Worm (Caenorhabditis elegans) whole organism, young adult: ENCODE data around the gene H14A12.3.

Experiments used
- B0019.2 ChIP-seq: fragments of 200-800 bp; sonication (Bioruptor generic); conservative IDR thresholded peaks from 2 replicates; pipeline ENCODE4 v1.3.6; 2022; ENCODE audit warnings: missing genetic modification reagents, missing genetic modification characterization, missing compliant biosample characterization
- B0035.1 ChIP-seq: sonication (generic microtip); optimal IDR thresholded peaks from 2 replicates; lab custom pipeline; 2016; ENCODE audit warnings: missing genetic modification characterization, mild to moderate bottlenecking, missing compliant biosample characterization, missing genotype, missing genetic modification reagents
- B0336.3 ChIP-seq: fragments of 200-800 bp; sonication (Bioruptor generic); IDR thresholded peaks from 2 replicates; pipeline ENCODE4 v1.3.6; 2022; ENCODE audit warnings: missing genetic modification characterization, missing compliant biosample characterization
- C17E4.6 ChIP-seq: fragments of 200-800 bp; sonication (Bioruptor generic); IDR thresholded peaks from 2 replicates; pipeline ENCODE4 v1.3.6; 2022; ENCODE audit warnings: missing genetic modification reagents, missing genetic modification characterization, missing compliant biosample characterization
- D2030.7 ChIP-seq: fragments of 200-800 bp; sonication (Bioruptor generic); IDR thresholded peaks from 2 replicates; pipeline ENCODE4 v1.3.6; 2022; ENCODE audit warnings: missing genetic modification reagents, missing genetic modification characterization, missing compliant biosample characterization
- F23B12.7 ChIP-seq: sonication (generic microtip); optimal IDR thresholded peaks from 2 replicates; lab custom pipeline; 2017; ENCODE audit warnings: missing genetic modification characterization, mild to moderate bottlenecking, missing compliant biosample characterization, antibody characterized with exemption, moderate library complexity; ENCODE audit not compliant: insufficient read depth
- F33H1.4 ChIP-seq: fragments of 200-800 bp; sonication (Bioruptor generic); IDR thresholded peaks from 2 replicates; pipeline ENCODE4 v1.3.6; 2022; ENCODE audit warnings: missing genetic modification reagents, missing genetic modification characterization, missing compliant biosample characterization
- F37B4.10 ChIP-seq: fragments of 200-800 bp; sonication (Bioruptor generic); IDR thresholded peaks from 2 replicates; pipeline ENCODE4 v1.3.6; 2022; ENCODE audit warnings: missing genetic modification characterization, missing compliant biosample characterization
- F52B5.7 ChIP-seq: sonication (generic microtip); optimal IDR thresholded peaks from 2 replicates; lab custom pipeline; 2016; ENCODE audit warnings: mild to moderate bottlenecking, missing genetic modification characterization, missing compliant biosample characterization
- K12H6.12 ChIP-seq: fragments of 200-800 bp; sonication (Bioruptor generic); optimal IDR thresholded peaks from 2 replicates; lab custom pipeline; 2018; ENCODE audit warnings: mild to moderate bottlenecking, missing genetic modification characterization, missing compliant biosample characterization
- Y53G8AR.9 ChIP-seq: fragments of 200-800 bp; sonication (Bioruptor generic); conservative IDR thresholded peaks from 2 replicates; pipeline ENCODE4 v1.3.6; 2022; ENCODE audit warnings: missing genetic modification reagents, missing genetic modification characterization, missing compliant biosample characterization
- aptf-2 ChIP-seq: fragments of 200-800 bp; sonication (Bioruptor generic); conservative IDR thresholded peaks from 2 replicates; pipeline ENCODE4 v1.3.6; 2022; ENCODE audit warnings: missing genetic modification reagents, missing genetic modification characterization, missing compliant biosample characterization
- atf-7 ChIP-seq: sonication (generic microtip); optimal IDR thresholded peaks from 2 replicates; lab custom pipeline; 2017; ENCODE audit warnings: mild to moderate bottlenecking, missing genetic modification characterization, missing compliant biosample characterization
- attf-5 ChIP-seq: fragments of 200-800 bp; sonication (Bioruptor generic); optimal IDR thresholded peaks from 2 replicates; lab custom pipeline; 2018; ENCODE audit warnings: mild to moderate bottlenecking, missing genetic modification characterization, missing compliant biosample characterization
- bed-1 ChIP-seq: fragments of 200-800 bp; sonication (Bioruptor generic); IDR thresholded peaks from 2 replicates; pipeline ENCODE4 v1.3.6; 2022; ENCODE audit warnings: missing genetic modification reagents, missing genetic modification characterization, missing compliant biosample characterization
- cebp-2 ChIP-seq: fragments of 200-800 bp; sonication (Bioruptor generic); IDR thresholded peaks from 2 replicates; pipeline ENCODE4 v1.3.6; 2022; ENCODE audit warnings: missing genetic modification characterization, missing compliant biosample characterization
- ceh-100 ChIP-seq: fragments of 200-800 bp; sonication (Bioruptor generic); IDR thresholded peaks from 2 replicates; pipeline ENCODE4 v1.3.6; 2022; ENCODE audit warnings: missing genetic modification reagents, missing genetic modification characterization, missing compliant biosample characterization
- ceh-58 ChIP-seq: fragments of 200-800 bp; sonication (Bioruptor generic); IDR thresholded peaks from 2 replicates; pipeline ENCODE4 v1.3.6; 2022; ENCODE audit warnings: missing genetic modification characterization, missing compliant biosample characterization
- ceh-79 ChIP-seq: sonication (generic microtip); optimal IDR thresholded peaks from 2 replicates; lab custom pipeline; 2017; ENCODE audit warnings: mild to moderate bottlenecking, missing genetic modification characterization, missing compliant biosample characterization
- ceh-91 ChIP-seq: fragments of 200-800 bp; sonication (Bioruptor generic); IDR thresholded peaks from 2 replicates; pipeline ENCODE4 v1.3.6; 2022; ENCODE audit warnings: missing genetic modification reagents, missing genetic modification characterization, missing compliant biosample characterization
- dox-1 ChIP-seq: fragments of 200-800 bp; sonication (Bioruptor generic); IDR thresholded peaks from 2 replicates; pipeline ENCODE4 v1.3.6; 2022; ENCODE audit warnings: missing genetic modification reagents, missing genetic modification characterization, missing compliant biosample characterization
- dpff-1 ChIP-seq: sonication (generic microtip); optimal IDR thresholded peaks from 2 replicates; lab custom pipeline; 2017; ENCODE audit warnings: mild to moderate bottlenecking, missing genetic modification characterization, missing compliant biosample characterization
- egl-44 ChIP-seq: fragments of 200-800 bp; sonication (Bioruptor generic); IDR thresholded peaks from 2 replicates; pipeline ENCODE4 v1.3.6; 2022; ENCODE audit warnings: missing genetic modification reagents, missing genetic modification characterization, missing compliant biosample characterization
- egrh-3 ChIP-seq: fragments of 200-800 bp; sonication (Bioruptor generic); IDR thresholded peaks from 2 replicates; pipeline ENCODE4 v1.3.6; 2022; ENCODE audit warnings: missing genetic modification reagents, missing genetic modification characterization, missing compliant biosample characterization
- ekl-4 ChIP-seq: fragments of 200-800 bp; sonication (Bioruptor generic); IDR thresholded peaks from 2 replicates; pipeline ENCODE4 v1.3.6; 2022; ENCODE audit warnings: missing genetic modification reagents, missing genetic modification characterization, missing compliant biosample characterization
- ets-4 ChIP-seq: fragments of 200-800 bp; sonication (Bioruptor generic); optimal IDR thresholded peaks from 2 replicates; lab custom pipeline; 2018; ENCODE audit warnings: mild to moderate bottlenecking, missing genetic modification characterization, missing compliant biosample characterization
- fkh-3 ChIP-seq: sonication (generic microtip); optimal IDR thresholded peaks from 2 replicates; lab custom pipeline; 2016; ENCODE audit warnings: mild to moderate bottlenecking, missing genetic modification characterization, missing compliant biosample characterization
- gei-17 ChIP-seq: fragments of 200-800 bp; sonication (Bioruptor generic); optimal IDR thresholded peaks from 2 replicates; lab custom pipeline; 2018; ENCODE audit warnings: mild to moderate bottlenecking, missing genetic modification characterization, missing compliant biosample characterization
- hlh-26 ChIP-seq: fragments of 200-800 bp; sonication (Bioruptor generic); conservative IDR thresholded peaks from 2 replicates; pipeline ENCODE4 v1.3.6; 2022; ENCODE audit warnings: missing genetic modification reagents, missing genetic modification characterization, missing compliant biosample characterization
- hmg-1.2 ChIP-seq: fragments of 200-800 bp; sonication (Bioruptor generic); IDR thresholded peaks from 2 replicates; pipeline ENCODE4 v1.3.6; 2022; ENCODE audit warnings: missing genetic modification reagents, missing genetic modification characterization, missing compliant biosample characterization
- hmg-20 ChIP-seq: fragments of 200-800 bp; sonication (Bioruptor generic); IDR thresholded peaks from 2 replicates; pipeline ENCODE4 v1.3.6; 2022; ENCODE audit warnings: missing genetic modification reagents, missing genetic modification characterization, missing compliant biosample characterization
- hsf-1 ChIP-seq: fragments of 200-800 bp; sonication (Bioruptor generic); IDR thresholded peaks from 2 replicates; pipeline ENCODE4 v1.3.6; 2022; ENCODE audit warnings: missing genetic modification reagents, missing genetic modification characterization, missing compliant biosample characterization
- lsl-1 ChIP-seq: fragments of 200-800 bp; sonication (Bioruptor generic); optimal IDR thresholded peaks from 2 replicates; lab custom pipeline; 2018; ENCODE audit warnings: mild to moderate bottlenecking, missing genetic modification characterization, moderate library complexity, missing compliant biosample characterization
- madf-10 ChIP-seq: sonication (generic microtip); optimal IDR thresholded peaks from 2 replicates; lab custom pipeline; 2016; ENCODE audit warnings: mild to moderate bottlenecking, missing genetic modification characterization, missing compliant biosample characterization
- nfya-1 ChIP-seq: sonication (generic microtip); optimal IDR thresholded peaks from 2 replicates; lab custom pipeline; 2017; ENCODE audit warnings: antibody characterized with exemption, missing compliant biosample characterization, missing genetic modification characterization, borderline replicate concordance; ENCODE audit not compliant: insufficient read depth
- nhr-90 ChIP-seq: sonication (generic microtip); optimal IDR thresholded peaks from 2 replicates; lab custom pipeline; 2016; ENCODE audit warnings: missing genotype, mild to moderate bottlenecking, missing genetic modification characterization, missing compliant biosample characterization
- pbrm-1 ChIP-seq: fragments of 200-800 bp; sonication (Bioruptor generic); IDR thresholded peaks from 2 replicates; pipeline ENCODE4 v1.3.6; 2022; ENCODE audit warnings: missing genetic modification reagents, missing genetic modification characterization, missing compliant biosample characterization
- rcor-1 ChIP-seq: fragments of 200-800 bp; sonication (Bioruptor generic); IDR thresholded peaks from 2 replicates; pipeline ENCODE4 v1.3.6; 2022; ENCODE audit warnings: missing genetic modification reagents, missing genetic modification characterization, missing compliant biosample characterization
- repo-1 ChIP-seq: sonication (generic microtip); optimal IDR thresholded peaks from 2 replicates; lab custom pipeline; 2017; ENCODE audit warnings: mild to moderate bottlenecking, missing genetic modification characterization, missing compliant biosample characterization
- snpc-4 ChIP-seq, 5 experiments: fragments of 150-350 bp in 1 of 5; sonication (generic microtip) in 4 of 5; optimal IDR thresholded peaks; 2 replicates each; lab custom pipeline; 2014 to 2018; ENCODE audit warnings: missing genetic modification characterization in 5 of 5, missing biosample characterization in 3 of 5, antibody characterized with exemption in 2 of 5, mild to moderate bottlenecking in 2 of 5, missing compliant biosample characterization in 2 of 5, missing genotype in 2 of 5, moderate library complexity in 2 of 5, missing genetic modification reagents in 1 of 5
- somi-1 ChIP-seq: fragments of 200-800 bp; sonication (Bioruptor generic); optimal IDR thresholded peaks from 2 replicates; lab custom pipeline; 2018; ENCODE audit warnings: mild to moderate bottlenecking, missing genetic modification characterization, missing compliant biosample characterization
- tbp1 ChIP-seq: fragments of 200-800 bp; sonication (Bioruptor generic); optimal IDR thresholded peaks from 2 replicates; lab custom pipeline; 2018; ENCODE audit warnings: mild to moderate bottlenecking, missing genetic modification characterization, missing compliant biosample characterization
- tbx-9 ChIP-seq: sonication (generic microtip); optimal IDR thresholded peaks from 2 replicates; lab custom pipeline; 2016; ENCODE audit warnings: borderline replicate concordance, missing genetic modification characterization, inconsistent platforms, missing compliant biosample characterization
- unc-130 ChIP-seq: sonication (generic microtip); optimal IDR thresholded peaks from 2 replicates; lab custom pipeline; 2016; ENCODE audit warnings: missing genetic modification reagents, missing genetic modification characterization, missing compliant biosample characterization
- unc-62 ChIP-seq: fragments of 150-350 bp; optimal IDR thresholded peaks from 2 replicates; lab custom pipeline; 2014; ENCODE audit warnings: missing biosample characterization, missing genetic modification reagents, missing genetic modification characterization
- ztf-18 ChIP-seq: sonication (generic microtip); optimal IDR thresholded peaks from 2 replicates; lab custom pipeline; 2016; ENCODE audit warnings: missing genotype, mild to moderate bottlenecking, missing genetic modification characterization, missing compliant biosample characterization
- ztf-3 ChIP-seq: fragments of 200-800 bp; sonication (Bioruptor generic); optimal IDR thresholded peaks from 2 replicates; lab custom pipeline; 2018; ENCODE audit warnings: mild to moderate bottlenecking, missing genetic modification characterization, missing compliant biosample characterization

Gene H14A12.3

DNA sequence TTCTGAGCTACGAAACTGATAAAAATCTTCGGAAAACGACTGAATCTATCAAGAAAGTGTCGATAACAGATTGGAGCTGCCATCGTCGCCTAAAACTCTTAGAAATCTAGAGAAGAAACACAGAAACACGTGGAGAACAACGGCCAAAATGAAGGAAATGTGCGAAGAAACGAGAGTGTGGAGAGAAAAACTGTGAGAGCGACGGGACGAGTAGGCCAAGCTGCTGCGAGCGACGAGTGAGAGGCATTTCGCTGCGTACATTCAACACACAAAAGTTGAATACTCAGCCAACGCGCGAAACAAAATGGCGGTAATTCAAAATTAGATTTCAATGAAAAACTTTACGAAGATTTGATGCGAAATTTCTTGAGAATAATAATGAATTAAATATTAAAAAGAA, 34.7 kb downstream of the H14A12.3 start (continued):
- no peak for TF ChIP-seq bed-1 (GFP tag; lab: Robert Waterston, UW)
- no peak for TF ChIP-seq ets-4 (GFP tag; lab: Kevin White, UChicago)
- TF ChIP-seq hlh-26 (GFP tag; lab: Robert Waterston, UW): no peak
- TF ChIP-seq hmg-1.2 (GFP tag; lab: Robert Waterston, UW): peak; percentile 87
- TF ChIP-seq D2030.7: peak; percentile 57; the same call in 1 of the 2 replicates
- TF ChIP-seq F52B5.7 (tag; lab: Kevin White, UChicago): no peak
- TF ChIP-seq unc-62 (GFP tag; lab: Kevin White, UChicago): peak; percentile 8
- TF ChIP-seq somi-1 (GFP tag; lab: Kevin White, UChicago): peak; percentile 28
- no peak; the same call in 1 of the 2 replicates for TF ChIP-seq egl-44
- no peak for TF ChIP-seq ceh-58 (GFP tag; lab: Robert Waterston, UW)
- peak; percentile 14 for TF ChIP-seq snpc-4 (GFP tag; optimal IDR thresholded peaks at IDR 0.05; lab: Kevin White, UChicago)
- peak; percentile 45 to 73 (median 62) for TF ChIP-seq snpc-4 (tag; optimal IDR thresholded peaks at IDR 0.05; lab: Kevin White, UChicago)
- TF ChIP-seq fkh-3 (tag; lab: Kevin White, UChicago): no peak
- TF ChIP-seq unc-130 (GFP tag; lab: Kevin White, UChicago): peak; percentile 30
- no peak for TF ChIP-seq ceh-91 (GFP tag; lab: Robert Waterston, UW)
- no peak for TF ChIP-seq egrh-3
- TF ChIP-seq repo-1: peak; percentile 53
- no peak for TF ChIP-seq hsf-1 (GFP tag; lab: Robert Waterston, UW)
- no peak for TF ChIP-seq C17E4.6 (GFP tag; lab: Robert Waterston, UW)
- TF ChIP-seq K12H6.12 (tag; lab: Kevin White, UChicago): peak; percentile 79
- TF ChIP-seq F37B4.10 (GFP tag; lab: Robert Waterston, UW): no peak
- no peak for TF ChIP-seq B0019.2
- no peak for TF ChIP-seq B0035.1 (tag; lab: Kevin White, UChicago)
- TF ChIP-seq nhr-90 (tag; lab: Kevin White, UChicago): peak; percentile 74
- TF ChIP-seq F23B12.7 (tag; lab: Kevin White, UChicago): peak; percentile 77
- no peak for TF ChIP-seq tbx-9 (tag; lab: Kevin White, UChicago)
- TF ChIP-seq cebp-2 (GFP tag; lab: Robert Waterston, UW): no peak
- TF ChIP-seq aptf-2 (GFP tag; lab: Robert Waterston, UW): no peak
- no peak; the same call in 1 of the 2 replicates for TF ChIP-seq ceh-100 (GFP tag; lab: Robert Waterston, UW)

DNA sequence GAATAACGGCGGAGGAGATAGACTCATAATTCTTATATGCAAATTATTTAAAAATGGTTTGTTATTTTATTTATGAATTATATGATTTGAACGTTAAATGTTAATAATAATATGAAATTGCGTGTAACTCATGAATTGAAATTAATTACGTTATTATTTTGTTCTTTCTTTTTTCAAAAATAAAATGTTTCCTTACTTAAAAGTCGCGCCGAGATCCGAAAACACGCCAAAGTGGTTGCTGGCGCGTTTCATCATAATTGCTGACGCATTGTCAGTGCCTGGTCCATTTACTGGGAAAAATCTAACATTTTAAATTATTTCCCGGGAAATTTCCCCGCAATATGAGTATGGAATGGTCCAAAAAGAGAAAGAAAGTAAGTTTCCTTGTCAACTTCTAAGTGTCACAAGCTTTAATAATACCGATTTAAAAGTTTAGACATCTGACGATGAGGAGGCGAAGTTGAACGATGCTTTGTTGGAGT, 35.9 kb downstream of the H14A12.3 start, which contains the start of the genes C07H6.9 and sap-140:
Gene C07H6.9 (minus strand): TSS at position 51 of the 482 bp plus-strand sequence.
Gene sap-140 (plus strand): TSS at position 318 of the 482 bp plus-strand sequence.
- TF ChIP-seq attf-5 (GFP tag; lab: Kevin White, UChicago): peak; percentile 67
- TF ChIP-seq hmg-1.2 (GFP tag; lab: Robert Waterston, UW): peak; percentile 48
- TF ChIP-seq gei-17 (GFP tag; lab: Kevin White, UChicago): no peak
- peak; percentile 65 for TF ChIP-seq lsl-1
- TF ChIP-seq ekl-4: peak; percentile 62; the same call in 1 of the 2 replicates
- TF ChIP-seq ztf-18 (tag; lab: Kevin White, UChicago): peak; percentile 95
- TF ChIP-seq pbrm-1: peak; percentile 64; the same call in 1 of the 2 replicates
- TF ChIP-seq D2030.7: peak; percentile 67
- peak; percentile 53 for TF ChIP-seq tbp1
- no peak for TF ChIP-seq C17E4.6 (GFP tag; lab: Robert Waterston, UW)
- peak; percentile 1 for TF ChIP-seq atf-7 (tag; lab: Kevin White, UChicago)
- TF ChIP-seq nfya-1 (tag; lab: Kevin White, UChicago): no peak
- no peak for TF ChIP-seq fkh-3 (tag; lab: Kevin White, UChicago)
- TF ChIP-seq dox-1 (GFP tag; lab: Robert Waterston, UW): peak; percentile 83
- no peak for TF ChIP-seq dpff-1 (tag; lab: Kevin White, UChicago)
- TF ChIP-seq F33H1.4 (GFP tag; lab: Robert Waterston, UW): peak; percentile 66
- no peak for TF ChIP-seq ztf-3 (GFP tag; lab: Kevin White, UChicago)
- no peak for TF ChIP-seq hmg-20 (GFP tag; lab: Robert Waterston, UW)
- peak; percentile 83; the same call in 1 of the 2 replicates for TF ChIP-seq Y53G8AR.9 (GFP tag; lab: Robert Waterston, UW)
- peak; percentile 38; the same call in 1 of the 2 replicates for TF ChIP-seq B0336.3
- TF ChIP-seq nhr-90 (tag; lab: Kevin White, UChicago): no peak
- no peak for TF ChIP-seq F52B5.7 (tag; lab: Kevin White, UChicago)
- no peak for TF ChIP-seq madf-10 (tag; lab: Kevin White, UChicago)
- no peak for TF ChIP-seq ceh-79
- 0 out of 2 replicates have a peak, but pooled peaks have one; percentile 20 for TF ChIP-seq rcor-1 (GFP tag; lab: Robert Waterston, UW)
